Fruit fly (Drosophila melanogaster) whole organism, embryonic: ENCODE measurements around the gene THADA.

Source experiments
- ATbp ChIP-seq: fragments of 200-800 bp; sonication (Bioruptor generic); optimal IDR thresholded peaks from 2 replicates; lab custom pipeline; 2017; ENCODE audit warnings: missing biosample characterization, mild to moderate bottlenecking, missing genetic modification characterization, missing genetic modification reagents
- Adf1 ChIP-seq: fragments of 200-800 bp; sonication (Bioruptor generic); IDR thresholded peaks from 2 replicates; pipeline ENCODE4 v1.3.6; 2022; ENCODE audit warnings: missing biosample characterization, missing genetic modification characterization
- Antp ChIP-seq: fragments of 200-800 bp; sonication (Bioruptor generic); optimal IDR thresholded peaks from 3 replicates; lab custom pipeline; 2016; ENCODE audit warnings: missing biosample characterization, missing genetic modification characterization
- CG12219 ChIP-seq: fragments of 200-800 bp; sonication (Bioruptor generic); optimal IDR thresholded peaks from 3 replicates; lab custom pipeline; 2018; ENCODE audit warnings: missing biosample characterization, mild to moderate bottlenecking, missing genetic modification characterization
- CG1603 ChIP-seq: fragments of 200-800 bp; sonication (Bioruptor generic); optimal IDR thresholded peaks from 2 replicates; lab custom pipeline; 2019; ENCODE audit warnings: missing biosample characterization, mild to moderate bottlenecking, missing genetic modification characterization, moderate library complexity
- CG17612 ChIP-seq: fragments of 200-800 bp; sonication (Bioruptor generic); IDR thresholded peaks from 2 replicates; pipeline ENCODE4 v1.3.6; 2022; ENCODE audit warnings: missing biosample characterization, missing genetic modification characterization
- CG30431 ChIP-seq: fragments of 200-800 bp; sonication (Bioruptor generic); optimal IDR thresholded peaks from 2 replicates; lab custom pipeline; 2017; ENCODE audit warnings: missing biosample characterization, missing genetic modification characterization
- CG31224 ChIP-seq: fragments of 200-800 bp; sonication (Bioruptor generic); IDR thresholded peaks from 2 replicates; pipeline ENCODE4 v1.3.6; 2022; ENCODE audit warnings: missing biosample characterization, missing genetic modification characterization
- CG6272 ChIP-seq: fragments of 200-800 bp; sonication (Bioruptor generic); IDR thresholded peaks from 2 replicates; pipeline ENCODE4 v1.3.6; 2022; ENCODE audit warnings: missing biosample characterization, missing genetic modification characterization
- CG6689 ChIP-seq: fragments of 200-800 bp; sonication (Bioruptor generic); IDR thresholded peaks from 2 replicates; pipeline ENCODE4 v1.3.6; 2022; ENCODE audit warnings: missing biosample characterization, missing genetic modification characterization
- CG7357 ChIP-seq: fragments of 200-800 bp; sonication (Bioruptor generic); IDR thresholded peaks from 3 replicates; pipeline ENCODE4 v1.3.6; 2022; ENCODE audit warnings: missing biosample characterization, missing genetic modification characterization
- CG7839 ChIP-seq: fragments of 200-800 bp; sonication (Bioruptor generic); optimal IDR thresholded peaks from 3 replicates; lab custom pipeline; 2018; ENCODE audit warnings: missing biosample characterization, mild to moderate bottlenecking, missing genetic modification characterization, moderate library complexity
- CG7987 ChIP-seq: fragments of 200-800 bp; sonication (Bioruptor generic); optimal IDR thresholded peaks from 2 replicates; lab custom pipeline; 2018; ENCODE audit warnings: missing biosample characterization, mild to moderate bottlenecking, missing genetic modification characterization, moderate library complexity
- CG8281 ChIP-seq: fragments of 200-800 bp; sonication (Bioruptor generic); optimal IDR thresholded peaks from 2 replicates; lab custom pipeline; 2018; ENCODE audit warnings: missing biosample characterization, mild to moderate bottlenecking, missing genetic modification characterization, moderate library complexity
- CG8388 ChIP-seq: fragments of 200-800 bp; sonication (Bioruptor generic); optimal IDR thresholded peaks from 2 replicates; lab custom pipeline; 2019; ENCODE audit warnings: missing biosample characterization, mild to moderate bottlenecking, missing genetic modification characterization, moderate library complexity
- CG8478 ChIP-seq: fragments of >200 bp; optimal IDR thresholded peaks from 2 replicates; lab custom pipeline; 2018
- CG8944 ChIP-seq: fragments of 200-800 bp; sonication (Bioruptor generic); optimal IDR thresholded peaks from 3 replicates; lab custom pipeline; 2016; ENCODE audit warnings: missing biosample characterization, missing genetic modification characterization
- CHES-1-like ChIP-seq: fragments of 200-800 bp; sonication (Bioruptor generic); optimal IDR thresholded peaks from 2 replicates; lab custom pipeline; 2016; ENCODE audit warnings: missing biosample characterization, missing genetic modification characterization
- Elba2 ChIP-seq: fragments of 200-800 bp; sonication (Bioruptor generic); optimal IDR thresholded peaks from 3 replicates; lab custom pipeline; 2016; ENCODE audit warnings: missing biosample characterization, missing genetic modification characterization
- HLH3B ChIP-seq: fragments of 200-800 bp; sonication (Bioruptor generic); IDR thresholded peaks from 2 replicates; pipeline ENCODE4 v1.3.6; 2022; ENCODE audit warnings: missing biosample characterization, missing genetic modification characterization
- Mes4 ChIP-seq: fragments of 200-800 bp; sonication (Bioruptor generic); optimal IDR thresholded peaks from 2 replicates; lab custom pipeline; 2016; ENCODE audit warnings: missing biosample characterization, missing genetic modification characterization
- Oaz ChIP-seq: fragments of 200-800 bp; sonication (Bioruptor generic); IDR thresholded peaks from 2 replicates; pipeline ENCODE4 v1.3.6; 2022; ENCODE audit warnings: missing biosample characterization, missing genetic modification characterization
- Optix ChIP-seq: fragments of 200-800 bp; sonication (Bioruptor generic); IDR thresholded peaks from 3 replicates; pipeline ENCODE4 v1.3.6; 2022; ENCODE audit warnings: missing biosample characterization, missing genetic modification characterization
- Sox102F ChIP-seq: fragments of 200-800 bp; sonication (Bioruptor generic); optimal IDR thresholded peaks from 2 replicates; lab custom pipeline; 2018; ENCODE audit warnings: missing biosample characterization, mild to moderate bottlenecking, missing genetic modification characterization, moderate library complexity
- Usf ChIP-seq: fragments of 200-800 bp; sonication (Bioruptor generic); optimal IDR thresholded peaks from 2 replicates; lab custom pipeline; 2017; ENCODE audit warnings: missing genotype, missing biosample characterization, missing genetic modification characterization
- bbx ChIP-seq: fragments of 200-800 bp; sonication (Bioruptor generic); IDR thresholded peaks from 2 replicates; pipeline ENCODE4 v1.3.6; 2022; ENCODE audit warnings: missing biosample characterization, missing genetic modification characterization; ENCODE audit not compliant: partially characterized antibody
- btn ChIP-seq: fragments of 200-800 bp; sonication (Bioruptor generic); optimal IDR thresholded peaks from 2 replicates; lab custom pipeline; 2016; ENCODE audit warnings: missing biosample characterization, missing genetic modification characterization
- crp ChIP-seq, 2 experiments: fragments of 200-800 bp; sonication (Bioruptor generic); optimal IDR thresholded peaks; 2 replicates in 1 of 2; 3 replicates in 1 of 2; lab custom pipeline; 2017; ENCODE audit warnings: missing biosample characterization in 2 of 2, missing genetic modification characterization in 2 of 2, mild to moderate bottlenecking in 1 of 2, moderate library complexity in 1 of 2
- dimm ChIP-seq: fragments of 200-800 bp; sonication (Bioruptor generic); IDR thresholded peaks from 2 replicates; pipeline ENCODE4 v1.3.6; 2022; ENCODE audit warnings: missing biosample characterization, missing genetic modification characterization
- fu2 ChIP-seq: fragments of 200-800 bp; sonication (Bioruptor generic); optimal IDR thresholded peaks from 2 replicates; lab custom pipeline; 2016; ENCODE audit warnings: missing biosample characterization, missing genetic modification characterization
- gcm2 ChIP-seq: fragments of 200-800 bp; sonication (Bioruptor generic); optimal IDR thresholded peaks from 2 replicates; lab custom pipeline; 2016; ENCODE audit warnings: missing biosample characterization, missing genetic modification characterization
- gro ChIP-seq: fragments of 200-800 bp; sonication (Bioruptor generic); optimal IDR thresholded peaks from 2 replicates; lab custom pipeline; 2016; ENCODE audit warnings: missing biosample characterization, missing genetic modification characterization
- gsb-n ChIP-seq: fragments of 200-800 bp; sonication (Bioruptor generic); optimal IDR thresholded peaks from 3 replicates; lab custom pipeline; 2018; ENCODE audit warnings: missing biosample characterization, mild to moderate bottlenecking, missing genetic modification characterization
- hbn ChIP-seq: fragments of 200-800 bp; sonication (Bioruptor generic); IDR thresholded peaks from 2 replicates; pipeline ENCODE4 v1.3.6; 2022; ENCODE audit warnings: missing biosample characterization, missing genetic modification characterization; ENCODE audit not compliant: partially characterized antibody
- insv ChIP-seq, 2 experiments: fragments of 200-800 bp; sonication (Bioruptor generic); optimal IDR thresholded peaks; 3 replicates each; lab custom pipeline; 2016 to 2018; ENCODE audit warnings: missing biosample characterization in 2 of 2, missing genetic modification characterization in 2 of 2
- jing ChIP-seq: fragments of 200-800 bp; sonication (Bioruptor generic); optimal IDR thresholded peaks from 2 replicates; lab custom pipeline; 2018; ENCODE audit warnings: missing biosample characterization, mild to moderate bottlenecking, missing genetic modification characterization
- odd ChIP-seq: fragments of 200-800 bp; sonication (Bioruptor generic); optimal IDR thresholded peaks from 2 replicates; lab custom pipeline; 2017; ENCODE audit warnings: missing biosample characterization, mild to moderate bottlenecking, missing genetic modification characterization
- org-1 ChIP-seq: fragments of 200-800 bp; sonication (Bioruptor generic); optimal IDR thresholded peaks from 2 replicates; lab custom pipeline; 2017; ENCODE audit warnings: missing biosample characterization, missing genetic modification characterization
- pan ChIP-seq, 4 experiments: fragments of >200 bp in 3 of 4; fragments of 200-800 bp in 1 of 4; sonication (Bioruptor generic) in 1 of 4; optimal IDR thresholded peaks in 3 of 4; IDR thresholded peaks in 1 of 4; 2 replicates each; pipeline versions ENCODE4 v1.3.6 to Lab custom; 2017 to 2022; ENCODE audit warnings: missing biosample characterization in 2 of 4, missing genetic modification characterization in 2 of 4, mixed read lengths in 1 of 4
- pum ChIP-seq: fragments of 200-800 bp; sonication (Bioruptor generic); optimal IDR thresholded peaks from 2 replicates; lab custom pipeline; 2016; ENCODE audit warnings: missing biosample characterization, missing genetic modification characterization
- repo ChIP-seq: fragments of 200-800 bp; sonication (Bioruptor generic); optimal IDR thresholded peaks from 2 replicates; lab custom pipeline; 2016; ENCODE audit warnings: missing biosample characterization, missing genetic modification characterization
- run ChIP-seq: fragments of 200-800 bp; sonication (Bioruptor generic); optimal IDR thresholded peaks from 3 replicates; lab custom pipeline; 2018; ENCODE audit warnings: missing biosample characterization, mild to moderate bottlenecking, missing genetic modification characterization
- sisA ChIP-seq: fragments of 200-800 bp; sonication (Bioruptor generic); IDR thresholded peaks from 2 replicates; pipeline ENCODE4 v1.3.6; 2022; ENCODE audit warnings: missing biosample characterization, missing genetic modification characterization
- so ChIP-seq: fragments of 200-800 bp; sonication (Bioruptor generic); IDR thresholded peaks from 3 replicates; pipeline ENCODE4 v1.3.6; 2022; ENCODE audit warnings: missing biosample characterization, missing genetic modification characterization
- tap ChIP-seq: fragments of 200-800 bp; optimal IDR thresholded peaks from 3 replicates; lab custom pipeline; 2019; ENCODE audit warnings: missing biosample characterization, mild to moderate bottlenecking, missing genetic modification characterization, moderate library complexity
- tin ChIP-seq: fragments of 200-800 bp; sonication (Bioruptor generic); optimal IDR thresholded peaks from 3 replicates; lab custom pipeline; 2016; ENCODE audit warnings: missing biosample characterization, missing genetic modification characterization
- twi ChIP-seq: fragments of 200-800 bp; optimal IDR thresholded peaks from 2 replicates; lab custom pipeline; 2019; ENCODE audit warnings: missing biosample characterization, mild to moderate bottlenecking, missing genetic modification characterization, moderate library complexity
- unpg ChIP-seq: fragments of 200-800 bp; sonication (Bioruptor generic); optimal IDR thresholded peaks from 3 replicates; lab custom pipeline; 2018; ENCODE audit warnings: missing biosample characterization, mild to moderate bottlenecking, missing genetic modification characterization, moderate library complexity
- wor ChIP-seq: fragments of 200-800 bp; sonication (Bioruptor generic); IDR thresholded peaks from 2 replicates; pipeline ENCODE4 v1.3.6; 2022; ENCODE audit warnings: missing biosample characterization, missing genetic modification characterization
- yki ChIP-seq: fragments of >200 bp; optimal IDR thresholded peaks from 3 replicates; lab custom pipeline; 2018
- zfh1 ChIP-seq: fragments of 200-800 bp; sonication (Bioruptor generic); IDR thresholded peaks from 3 replicates; pipeline ENCODE4 v1.3.6; 2022; ENCODE audit warnings: missing biosample characterization, missing genetic modification characterization

The THADA gene

dm6 chrX:19850503-19851094, 14.7 kb downstream of the THADA start (continued):
- peak; percentile 84 for TF ChIP-seq wor (GFP tag; lab: Robert Waterston, UW)
- peak; percentile 77 for TF ChIP-seq odd
- TF ChIP-seq yki: no peak
- peak; percentile 70; the same call in 1 of the 2 replicates for TF ChIP-seq CG17612 (GFP tag; lab: Robert Waterston, UW)
- TF ChIP-seq hbn: no peak
- peak; percentile 87 for TF ChIP-seq gcm2 (GFP tag; lab: Kevin White, UChicago)
- peak; percentile 92 for TF ChIP-seq tin (GFP tag; lab: Kevin White, UChicago)
- TF ChIP-seq CG8478 (lab: Kevin White, UChicago): no peak
- peak; percentile 86 for TF ChIP-seq CHES-1-like (GFP tag; lab: Kevin White, UChicago)
- peak; percentile 64 for TF ChIP-seq dimm (GFP tag; lab: Robert Waterston, UW)
- TF ChIP-seq CG7839 (tag; lab: Kevin White, UChicago): peak; percentile 93
- peak in 1 of 2 experiments; percentile 46 for TF ChIP-seq crp (GFP tag; optimal IDR thresholded peaks at IDR 0.05; lab: Kevin White, UChicago)
- TF ChIP-seq gro (GFP tag; lab: Kevin White, UChicago): peak; percentile 45
- TF ChIP-seq zfh1: peak; percentile 96
- TF ChIP-seq repo (GFP tag; lab: Kevin White, UChicago): peak; percentile 80
- TF ChIP-seq Oaz (GFP tag; lab: Robert Waterston, UW): peak; percentile 71
- TF ChIP-seq Elba2 (GFP tag; lab: Kevin White, UChicago): peak; percentile 82
- peak; percentile 70 for TF ChIP-seq CG8281
- peak; percentile 86 for TF ChIP-seq HLH3B (GFP tag; lab: Robert Waterston, UW)
- peak; percentile 93 for TF ChIP-seq pum
- peak; percentile 50 for TF ChIP-seq run (tag; lab: Kevin White, UChicago)
- peak; percentile 89 for TF ChIP-seq CG12219
- TF ChIP-seq pan (optimal IDR thresholded peaks at IDR 0.05; lab: Kevin White, UChicago): no peak
- peak in 1 of 2 experiments; percentile 90 for TF ChIP-seq pan (GFP tag; optimal IDR thresholded peaks at IDR 0.05 in 1 of 2, IDR thresholded peaks at IDR 0.05 in 1 of 2)
- TF ChIP-seq Optix: peak; percentile 70
- peak; percentile 43 for TF ChIP-seq CG7987
- TF ChIP-seq CG7357: peak; percentile 76
- TF ChIP-seq unpg: peak; percentile 94
- TF ChIP-seq CG6272 (GFP tag; lab: Robert Waterston, UW): peak; percentile 47; the same call in 1 of the 2 replicates
- TF ChIP-seq fu2 (GFP tag; lab: Kevin White, UChicago): peak; percentile 57
- peak; percentile 87 for TF ChIP-seq Antp (GFP tag; lab: Kevin White, UChicago)
- TF ChIP-seq jing: no peak
- TF ChIP-seq gsb-n (tag; lab: Kevin White, UChicago): peak; percentile 94
- peak; percentile 64 for TF ChIP-seq CG31224 (GFP tag; lab: Robert Waterston, UW)
- peak; percentile 74; the same call in 2 of the 3 replicates for TF ChIP-seq so (GFP tag; lab: Robert Waterston, UW)
- peak; percentile 45 for TF ChIP-seq twi (tag; lab: Kevin White, UChicago)
- TF ChIP-seq Adf1 (GFP tag; lab: Robert Waterston, UW): no peak
- peak; percentile 90 for TF ChIP-seq btn (GFP tag; lab: Kevin White, UChicago)
- peak; percentile 93 for TF ChIP-seq CG8944 (GFP tag; lab: Kevin White, UChicago)
- peak; percentile 88 for TF ChIP-seq CG1603 (tag; lab: Kevin White, UChicago)
- TF ChIP-seq insv (GFP tag; optimal IDR thresholded peaks at IDR 0.05; lab: Kevin White, UChicago): no peak
- peak; percentile 91 for TF ChIP-seq Mes4 (GFP tag; lab: Kevin White, UChicago)
- TF ChIP-seq bbx (GFP tag; lab: Robert Waterston, UW): no peak
- TF ChIP-seq Sox102F (GFP tag; lab: Kevin White, UChicago): peak; percentile 95
- TF ChIP-seq CG8388: peak; percentile 94
- TF ChIP-seq tap: peak; percentile 61
- peak; percentile 93 for TF ChIP-seq sisA (GFP tag; lab: Robert Waterston, UW)
- TF ChIP-seq org-1 (GFP tag; lab: Kevin White, UChicago): peak; percentile 80
- peak; percentile 94 for TF ChIP-seq CG30431 (GFP tag; lab: Kevin White, UChicago)
- peak; percentile 86 for TF ChIP-seq CG6689
- peak; percentile 92 for TF ChIP-seq ATbp (GFP tag; lab: Kevin White, UChicago)
- TF ChIP-seq Usf (GFP tag; lab: Kevin White, UChicago): peak; percentile 80
